Fruit fly (Drosophila melanogaster) Kc167 (cell line): ENCODE data around the gene Ppat-Dpck.

Experiments
- h ChIP-seq: fragments of >200 bp; optimal IDR thresholded peaks from 3 replicates; lab custom pipeline; 2018; ENCODE audit warnings: missing external identifiers
- insv ChIP-seq: fragments of >200 bp; optimal IDR thresholded peaks from 3 replicates; lab custom pipeline; 2018; ENCODE audit warnings: missing external identifiers
- psq ChIP-seq: fragments of >200 bp; optimal IDR thresholded peaks from 2 replicates; lab custom pipeline; 2017; ENCODE audit warnings: missing external identifiers

dm6 chr3L:5793967-5794366 is 25.4 kb upstream of the Ppat-Dpck start, which contains the start of gene Bre1:
- TF ChIP-seq h (lab: Kevin White, UChicago) (no peak), psq (lab: Kevin White, UChicago) (no peak), insv (lab: Kevin White, UChicago) (no peak)
